Fruit fly (Drosophila melanogaster): ENCODE measurements around the gene nebu.

The nebu gene

DNA sequence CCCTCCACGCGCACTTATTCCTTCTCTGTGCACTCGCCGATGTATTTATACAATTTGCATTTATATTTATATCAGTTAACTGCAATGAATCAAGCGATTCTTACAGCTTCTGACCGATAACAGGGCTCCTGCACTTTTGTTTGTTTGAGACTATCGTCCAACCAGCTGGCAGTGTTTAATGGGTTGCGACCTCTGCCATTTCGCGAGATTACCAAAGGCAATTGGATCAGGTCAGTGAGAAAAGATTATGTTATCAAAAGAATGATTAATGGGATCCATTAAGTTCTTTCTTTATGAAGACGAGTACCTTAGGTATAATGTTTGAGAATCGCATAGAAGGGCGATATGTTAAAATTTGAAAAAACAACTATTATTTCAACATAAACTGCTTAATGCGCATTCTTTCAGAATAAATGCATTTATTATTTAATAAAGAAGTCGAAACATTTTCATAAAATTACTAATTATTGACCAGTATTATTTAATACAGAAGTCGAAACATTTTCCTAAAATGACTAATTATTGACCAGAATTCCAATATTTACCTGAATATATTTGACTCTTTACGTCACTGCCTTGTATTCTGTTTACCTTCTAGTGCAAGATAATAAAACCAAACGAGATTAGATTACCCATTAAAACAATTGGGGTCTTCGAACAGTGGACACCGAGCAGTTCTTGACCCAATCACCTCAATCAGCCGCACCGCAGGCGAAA, 43.3 kb downstream of the nebu start (continued):
- TF ChIP-seq CG9437 (GFP tag; optimal IDR thresholded peaks at IDR 0.05) = no peak
- TF ChIP-seq sr (GFP tag; IDR thresholded peaks at IDR 0.05) = no peak
- no peak for TF ChIP-seq CG31388 (GFP tag; optimal IDR thresholded peaks at IDR 0.05)

DNA sequence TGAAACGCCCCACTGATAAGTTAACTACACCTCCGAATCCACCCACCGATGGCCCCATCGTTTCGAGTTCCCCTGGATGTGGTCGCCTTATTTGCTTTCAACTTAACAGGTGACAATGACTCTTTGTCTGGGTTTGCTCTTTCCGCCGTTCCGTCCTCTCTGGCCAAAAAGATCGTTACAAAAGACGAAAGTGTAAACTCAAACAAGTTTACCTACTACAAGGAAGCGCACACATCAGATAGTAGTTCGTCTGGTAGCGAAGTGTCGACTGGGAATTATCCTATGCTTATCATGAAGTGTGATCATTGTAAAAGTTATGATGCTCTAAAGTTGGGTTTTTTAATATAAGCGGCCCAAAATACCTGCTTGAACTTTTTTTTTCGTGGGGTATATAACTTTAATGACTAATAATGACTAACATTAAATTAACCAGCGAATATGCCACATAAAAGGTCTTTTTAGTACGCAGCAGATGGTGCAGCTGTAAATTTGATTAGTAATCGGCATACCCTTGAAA, 44.1 kb downstream of the nebu start:
- TF ChIP-seq Ravus (GFP tag; IDR thresholded peaks at IDR 0.05) (no peak), Side (GFP tag; optimal IDR thresholded peaks at IDR 0.05) (no peak), CG10274 (GFP tag; optimal IDR thresholded peaks at IDR 0.05) (no peak), BtbVII (GFP tag; optimal IDR thresholded peaks at IDR 0.05) (peak; percentile 33), bsh (GFP tag; optimal IDR thresholded peaks at IDR 0.05) (peak; percentile 12 to 21), fu2 (GFP tag; optimal IDR thresholded peaks at IDR 0.05) (peak; percentile 0), wdn (GFP tag; IDR thresholded peaks at IDR 0.05) (no peak), Ets65A (GFP tag) (peak; percentile 88), ac (GFP tag; optimal IDR thresholded peaks at IDR 0.05) (no peak), nom (GFP tag; optimal IDR thresholded peaks at IDR 0.05) (peak; percentile 40), knrl (GFP tag; IDR thresholded peaks at IDR 0.05; ENCODE audit: partially characterized antibody) (no peak), ssp (GFP tag; IDR thresholded peaks at IDR 0.05) (no peak), pnt (GFP tag; optimal IDR thresholded peaks at IDR 0.05) (no peak), CG16863 (GFP tag; optimal IDR thresholded peaks at IDR 0.05) (peak; percentile 13), grn (GFP tag; optimal IDR thresholded peaks at IDR 0.05) (peak; percentile 35), gem (tag; optimal IDR thresholded peaks at IDR 0.05) (peak; percentile 41), eve (GFP tag; optimal IDR thresholded peaks at IDR 0.05) (peak in 1 of 2 experiments; percentile 67), Nf-YB (GFP tag; optimal IDR thresholded peaks at IDR 0.05) (no peak), CG9727 (GFP tag; optimal IDR thresholded peaks at IDR 0.05) (peak; percentile 23), ci (GFP tag; IDR thresholded peaks at IDR 0.05) (0 out of 3 replicates have a peak, but pooled peaks have one; percentile 35), CG2712 (tag; optimal IDR thresholded peaks at IDR 0.05) (peak; percentile 38), lab (GFP tag; optimal IDR thresholded peaks at IDR 0.05) (peak; percentile 33), HLH4C (GFP tag; IDR thresholded peaks at IDR 0.05; ENCODE audit: partially characterized antibody) (no peak), CG3407 (GFP tag; optimal IDR thresholded peaks at IDR 0.05) (peak; percentile 27), dmrt99B (tag; optimal IDR thresholded peaks at IDR 0.05) (peak; percentile 16), PHDP (tag; optimal IDR thresholded peaks at IDR 0.05) (peak; percentile 39), CG8290 (GFP tag; optimal IDR thresholded peaks at IDR 0.05) (no peak), CG8290 (tag; optimal IDR thresholded peaks at IDR 0.05) (peak in 1 of 2 experiments; percentile 16), CrebB (tag; optimal IDR thresholded peaks at IDR 0.05) (peak; percentile 33), CG5180 (GFP tag; optimal IDR thresholded peaks at IDR 0.05) (peak; percentile 32), CkIIα-i1 (GFP tag; IDR thresholded peaks at IDR 0.05) (no peak), insv (GFP tag; optimal IDR thresholded peaks at IDR 0.05) (no peak), HLH54F (GFP tag; optimal IDR thresholded peaks at IDR 0.05) (peak; percentile 16), jumu (GFP tag; optimal IDR thresholded peaks at IDR 0.05) (peak; percentile 12), ATbp (GFP tag; optimal IDR thresholded peaks at IDR 0.05) (peak; percentile 62), Abd-B (GFP tag; optimal IDR thresholded peaks at IDR 0.05) (peak; percentile 0), Antp (GFP tag; optimal IDR thresholded peaks at IDR 0.05) (no peak), CG16815 (GFP tag; optimal IDR thresholded peaks at IDR 0.05) (no peak), CG18476 (GFP tag; optimal IDR thresholded peaks at IDR 0.05) (peak; percentile 15), CG18262 (tag; optimal IDR thresholded peaks at IDR 0.05) (peak; percentile 35), CG14050 (GFP tag; IDR thresholded peaks at IDR 0.05) (no peak), MBD-R2 (GFP tag; IDR thresholded peaks at IDR 0.05) (no peak), Dad (GFP tag; optimal IDR thresholded peaks at IDR 0.05) (peak; percentile 15), grau (tag; optimal IDR thresholded peaks at IDR 0.05) (peak; percentile 20), slbo (GFP tag; IDR thresholded peaks at IDR 0.05) (no peak)
